Worm (Caenorhabditis elegans) whole organism, young adult: ENCODE measurements around the gene rev-3.

Experiments
- B0336.3 ChIP-seq: fragments of 200-800 bp; sonication (Bioruptor generic); IDR thresholded peaks from 2 replicates; pipeline ENCODE4 v1.3.6; 2022; ENCODE audit warnings: missing genetic modification characterization, missing compliant biosample characterization
- C06A6.2 ChIP-seq: fragments of 200-800 bp; sonication (Bioruptor generic); conservative IDR thresholded peaks from 2 replicates; pipeline ENCODE4 v1.3.6; 2022; ENCODE audit warnings: missing genetic modification characterization, missing compliant biosample characterization
- C17E4.6 ChIP-seq: fragments of 200-800 bp; sonication (Bioruptor generic); IDR thresholded peaks from 2 replicates; pipeline ENCODE4 v1.3.6; 2022; ENCODE audit warnings: missing genetic modification reagents, missing genetic modification characterization, missing compliant biosample characterization
- F22D6.2 ChIP-seq: sonication (generic microtip); optimal IDR thresholded peaks from 2 replicates; lab custom pipeline; 2016; ENCODE audit warnings: mild to moderate bottlenecking, missing genetic modification characterization, missing compliant biosample characterization
- F23B12.7 ChIP-seq: sonication (generic microtip); optimal IDR thresholded peaks from 2 replicates; lab custom pipeline; 2017; ENCODE audit warnings: missing genetic modification characterization, mild to moderate bottlenecking, missing compliant biosample characterization, antibody characterized with exemption, moderate library complexity; ENCODE audit not compliant: insufficient read depth
- F49E8.2 ChIP-seq: sonication (generic microtip); optimal IDR thresholded peaks from 3 replicates; lab custom pipeline; 2017; ENCODE audit warnings: missing genetic modification characterization, mild to moderate bottlenecking, missing compliant biosample characterization, antibody characterized with exemption, moderate library complexity; ENCODE audit not compliant: insufficient read depth
- F57C9.4 ChIP-seq: sonication (generic microtip); optimal IDR thresholded peaks from 2 replicates; lab custom pipeline; 2017; ENCODE audit warnings: mild to moderate bottlenecking, missing genetic modification characterization, missing compliant biosample characterization
- T07F8.4 ChIP-seq: sonication (generic microtip); optimal IDR thresholded peaks from 2 replicates; lab custom pipeline; 2016; ENCODE audit warnings: mild to moderate bottlenecking, missing genetic modification characterization, moderate library complexity, missing compliant biosample characterization
- Y53F4B.3 ChIP-seq: fragments of 200-800 bp; sonication (Bioruptor generic); IDR thresholded peaks from 2 replicates; pipeline ENCODE4 v1.3.6; 2022; ENCODE audit warnings: missing genetic modification reagents, missing genetic modification characterization, missing compliant biosample characterization
- Y56A3A.18 ChIP-seq: fragments of 200-800 bp; sonication (Bioruptor generic); IDR thresholded peaks from 2 replicates; pipeline ENCODE4 v1.3.6; 2022; ENCODE audit warnings: missing genetic modification reagents, missing genetic modification characterization, missing compliant biosample characterization
- Y95B8A.8 ChIP-seq: fragments of 200-800 bp; sonication (Bioruptor generic); IDR thresholded peaks from 2 replicates; pipeline ENCODE4 v1.3.6; 2022; ENCODE audit warnings: missing genetic modification reagents, missing genetic modification characterization, missing compliant biosample characterization
- ZK185.1 ChIP-seq: sonication (generic microtip); optimal IDR thresholded peaks from 2 replicates; lab custom pipeline; 2016; ENCODE audit warnings: mild to moderate bottlenecking, missing genetic modification characterization, missing compliant biosample characterization; ENCODE audit not compliant: poor library complexity, severe bottlenecking
- ama-1 ChIP-seq, 3 experiments: fragments of 150-350 bp in 1 of 3; sonication (generic microtip) in 2 of 3; optimal IDR thresholded peaks; 2 replicates each; lab custom pipeline; 2014 to 2018; ENCODE audit warnings: missing biosample characterization in 2 of 3, missing genetic modification characterization in 2 of 3, missing genetic modification reagents in 2 of 3
- aptf-3 ChIP-seq: fragments of 200-800 bp; sonication (Bioruptor generic); IDR thresholded peaks from 2 replicates; pipeline ENCODE4 v1.3.6; 2022; ENCODE audit warnings: missing genetic modification characterization, missing compliant biosample characterization
- atf-7 ChIP-seq: sonication (generic microtip); optimal IDR thresholded peaks from 2 replicates; lab custom pipeline; 2017; ENCODE audit warnings: mild to moderate bottlenecking, missing genetic modification characterization, missing compliant biosample characterization
- athp-1 ChIP-seq: sonication (generic microtip); optimal IDR thresholded peaks from 2 replicates; lab custom pipeline; 2017; ENCODE audit warnings: mild to moderate bottlenecking, missing genetic modification characterization, missing compliant biosample characterization
- attf-3 ChIP-seq: fragments of 200-800 bp; sonication (Bioruptor generic); conservative IDR thresholded peaks from 2 replicates; pipeline ENCODE4 v1.3.6; 2022; ENCODE audit warnings: missing genetic modification reagents, missing genetic modification characterization, missing compliant biosample characterization
- ceh-40 ChIP-seq: fragments of 200-800 bp; sonication (Bioruptor generic); IDR thresholded peaks from 2 replicates; pipeline ENCODE4 v1.3.6; 2022; ENCODE audit warnings: missing genetic modification characterization, missing compliant biosample characterization
- ceh-58 ChIP-seq: fragments of 200-800 bp; sonication (Bioruptor generic); IDR thresholded peaks from 2 replicates; pipeline ENCODE4 v1.3.6; 2022; ENCODE audit warnings: missing genetic modification characterization, missing compliant biosample characterization
- dox-1 ChIP-seq: fragments of 200-800 bp; sonication (Bioruptor generic); IDR thresholded peaks from 2 replicates; pipeline ENCODE4 v1.3.6; 2022; ENCODE audit warnings: missing genetic modification reagents, missing genetic modification characterization, missing compliant biosample characterization
- egl-18 ChIP-seq: fragments of 200-800 bp; sonication (Bioruptor generic); IDR thresholded peaks from 2 replicates; pipeline ENCODE4 v1.3.6; 2022; ENCODE audit warnings: missing genetic modification reagents, missing genetic modification characterization, missing compliant biosample characterization
- him-1 ChIP-seq: sonication (generic microtip); optimal IDR thresholded peaks from 2 replicates; lab custom pipeline; 2016; ENCODE audit warnings: missing genotype, missing genetic modification reagents, missing genetic modification characterization, missing compliant biosample characterization
- hlh-12 ChIP-seq: sonication (generic microtip); optimal IDR thresholded peaks from 2 replicates; lab custom pipeline; 2016; ENCODE audit warnings: missing genetic modification characterization, missing compliant biosample characterization
- hlh-26 ChIP-seq: fragments of 200-800 bp; sonication (Bioruptor generic); conservative IDR thresholded peaks from 2 replicates; pipeline ENCODE4 v1.3.6; 2022; ENCODE audit warnings: missing genetic modification reagents, missing genetic modification characterization, missing compliant biosample characterization
- hmg-20 ChIP-seq: fragments of 200-800 bp; sonication (Bioruptor generic); IDR thresholded peaks from 2 replicates; pipeline ENCODE4 v1.3.6; 2022; ENCODE audit warnings: missing genetic modification reagents, missing genetic modification characterization, missing compliant biosample characterization
- hrde-1 ChIP-seq: sonication (generic microtip); optimal IDR thresholded peaks from 2 replicates; lab custom pipeline; 2016; ENCODE audit warnings: missing genetic modification characterization, mild to moderate bottlenecking, missing compliant biosample characterization, moderate library complexity, missing genotype, missing genetic modification reagents, borderline replicate concordance
- lin-26 ChIP-seq: fragments of 200-800 bp; sonication (Bioruptor generic); IDR thresholded peaks from 2 replicates; pipeline ENCODE4 v1.3.6; 2022; ENCODE audit warnings: missing genetic modification reagents, missing genetic modification characterization, missing compliant biosample characterization
- lsl-1 ChIP-seq: fragments of 200-800 bp; sonication (Bioruptor generic); optimal IDR thresholded peaks from 2 replicates; lab custom pipeline; 2018; ENCODE audit warnings: mild to moderate bottlenecking, missing genetic modification characterization, moderate library complexity, missing compliant biosample characterization
- lsy-27 ChIP-seq: sonication (generic microtip); optimal IDR thresholded peaks from 2 replicates; lab custom pipeline; 2017; ENCODE audit warnings: missing genetic modification characterization, mild to moderate bottlenecking, missing compliant biosample characterization, antibody characterized with exemption, missing genotype, borderline replicate concordance; ENCODE audit not compliant: insufficient read depth
- madf-10 ChIP-seq: sonication (generic microtip); optimal IDR thresholded peaks from 2 replicates; lab custom pipeline; 2016; ENCODE audit warnings: mild to moderate bottlenecking, missing genetic modification characterization, missing compliant biosample characterization
- madf-6 ChIP-seq: fragments of 200-800 bp; sonication (Bioruptor generic); IDR thresholded peaks from 2 replicates; pipeline ENCODE4 v1.3.6; 2022; ENCODE audit warnings: missing genetic modification reagents, missing genetic modification characterization, missing compliant biosample characterization
- nfya-2 ChIP-seq: fragments of 200-800 bp; sonication (Bioruptor generic); IDR thresholded peaks from 2 replicates; pipeline ENCODE4 v1.3.6; 2022; ENCODE audit warnings: missing genetic modification reagents, missing genetic modification characterization, missing compliant biosample characterization
- nhr-27 ChIP-seq: fragments of 200-800 bp; sonication (Bioruptor generic); optimal IDR thresholded peaks from 2 replicates; lab custom pipeline; 2018; ENCODE audit warnings: mild to moderate bottlenecking, missing genetic modification characterization, moderate library complexity, missing compliant biosample characterization
- nhr-90 ChIP-seq: sonication (generic microtip); optimal IDR thresholded peaks from 2 replicates; lab custom pipeline; 2016; ENCODE audit warnings: missing genotype, mild to moderate bottlenecking, missing genetic modification characterization, missing compliant biosample characterization
- rcor-1 ChIP-seq: fragments of 200-800 bp; sonication (Bioruptor generic); IDR thresholded peaks from 2 replicates; pipeline ENCODE4 v1.3.6; 2022; ENCODE audit warnings: missing genetic modification reagents, missing genetic modification characterization, missing compliant biosample characterization
- rpc-1 ChIP-seq, 2 experiments: fragments of 150-350 bp in 1 of 2; sonication (generic microtip) in 1 of 2; optimal IDR thresholded peaks; 2 replicates each; lab custom pipeline; 2014 to 2018; ENCODE audit warnings: missing biosample characterization in 1 of 2, missing genetic modification characterization in 1 of 2, missing genetic modification reagents in 1 of 2, missing genotype in 1 of 2
- sea-2 ChIP-seq: fragments of 200-800 bp; sonication (Bioruptor generic); IDR thresholded peaks from 2 replicates; pipeline ENCODE4 v1.3.6; 2022; ENCODE audit warnings: missing genetic modification characterization, missing compliant biosample characterization
- snpc-3.4 ChIP-seq: sonication (generic microtip); optimal IDR thresholded peaks from 2 replicates; lab custom pipeline; 2017; ENCODE audit warnings: missing genetic modification characterization, mild to moderate bottlenecking, missing compliant biosample characterization, antibody characterized with exemption, moderate library complexity, missing genotype, missing genetic modification reagents
- unc-62 ChIP-seq: fragments of 150-350 bp; optimal IDR thresholded peaks from 2 replicates; lab custom pipeline; 2014; ENCODE audit warnings: missing biosample characterization, missing genetic modification reagents, missing genetic modification characterization
- ztf-18 ChIP-seq: sonication (generic microtip); optimal IDR thresholded peaks from 2 replicates; lab custom pipeline; 2016; ENCODE audit warnings: missing genotype, mild to moderate bottlenecking, missing genetic modification characterization, missing compliant biosample characterization
- ztf-25 ChIP-seq: fragments of 200-800 bp; sonication (Bioruptor generic); IDR thresholded peaks from 2 replicates; pipeline ENCODE4 v1.3.6; 2022; ENCODE audit warnings: missing genetic modification reagents, missing genetic modification characterization, missing compliant biosample characterization
- ztf-26 ChIP-seq: sonication (generic microtip); optimal IDR thresholded peaks from 2 replicates; lab custom pipeline; 2017; ENCODE audit warnings: missing genetic modification characterization, missing compliant biosample characterization
- ztf-6 ChIP-seq: fragments of 200-800 bp; sonication (Bioruptor generic); IDR thresholded peaks from 2 replicates; pipeline ENCODE4 v1.3.6; 2022; ENCODE audit warnings: missing genetic modification reagents, missing genetic modification characterization, missing compliant biosample characterization

rev-3 gene

DNA sequence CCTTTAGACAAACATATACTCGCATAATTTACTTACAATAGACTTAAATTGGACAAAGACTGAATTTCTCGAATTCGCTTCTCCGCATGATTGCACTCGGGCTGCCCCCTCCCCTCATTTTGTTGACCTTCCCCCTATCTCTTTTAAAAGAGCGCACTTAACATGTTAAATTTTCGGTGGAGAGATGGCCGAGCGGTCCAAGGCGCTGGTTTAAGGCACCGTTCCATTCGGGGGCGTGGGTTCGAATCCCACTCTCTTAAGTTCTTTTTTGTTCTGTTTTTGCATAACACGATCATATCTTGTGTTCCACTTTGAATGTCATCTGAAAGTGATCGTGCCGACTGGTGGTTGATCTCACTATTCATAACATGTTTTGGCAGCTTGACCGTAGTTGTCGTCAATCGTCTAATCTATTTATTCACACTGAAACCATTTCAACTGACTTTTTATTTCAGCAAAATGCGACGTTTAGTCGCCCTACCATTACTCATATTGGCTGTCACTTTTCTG lies 20.7 kb downstream of the rev-3 start, which contains the start of gene cutl-23 (continued):
- TF ChIP-seq hmg-20, result no peak

DNA sequence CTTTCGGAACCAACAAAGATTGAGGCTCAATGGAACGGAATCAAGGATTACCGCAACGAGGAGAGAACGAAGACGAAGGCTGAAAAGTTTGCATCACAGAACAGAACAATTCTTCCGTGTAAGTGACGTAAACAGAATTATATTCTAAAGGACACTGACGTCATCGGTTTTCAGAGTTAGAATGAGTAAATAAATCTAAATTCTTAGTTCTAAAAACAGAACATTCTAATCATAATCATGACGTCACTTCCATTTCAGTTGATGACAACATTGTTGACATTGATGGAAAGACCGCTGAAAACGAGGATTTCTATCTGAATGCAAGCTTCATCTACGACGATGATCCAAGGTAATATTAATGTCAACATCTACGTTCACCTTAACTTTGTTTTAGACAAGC lies 26.5 kb downstream of the rev-3 start:
- TF ChIP-seq unc-62 (GFP tag; lab: Kevin White, UChicago), result no peak
- no peak for TF ChIP-seq Y53F4B.3 (GFP tag; lab: Robert Waterston, UW)
- no peak for TF ChIP-seq ama-1 (optimal IDR thresholded peaks at IDR 0.05; lab: Kevin White, UChicago)
- TF ChIP-seq ama-1 (GFP tag; optimal IDR thresholded peaks at IDR 0.05; lab: Kevin White, UChicago), result peak in 1 of 2 experiments; percentile 13
- no peak for TF ChIP-seq dox-1
- no peak for TF ChIP-seq nhr-90 (tag; lab: Kevin White, UChicago)
- no peak for TF ChIP-seq C06A6.2 (GFP tag; lab: Robert Waterston, UW)
- TF ChIP-seq F23B12.7 (tag; lab: Kevin White, UChicago), result no peak
- TF ChIP-seq egl-18 (GFP tag; lab: Robert Waterston, UW), result no peak
- no peak for TF ChIP-seq C17E4.6 (GFP tag; lab: Robert Waterston, UW)
- no peak for TF ChIP-seq F57C9.4 (tag; lab: Kevin White, UChicago)
- TF ChIP-seq atf-7, result peak; percentile 43

ce11 chrIII:5761886-5762285 lies 28.6 kb downstream of the rev-3 start:
- 0 out of 2 replicates have a peak, but pooled peaks have one; percentile 24 for TF ChIP-seq attf-3 (GFP tag; lab: Robert Waterston, UW)
- TF ChIP-seq him-1 (tag; lab: Kevin White, UChicago), result peak; percentile 78
- no peak for TF ChIP-seq F22D6.2 (tag; lab: Kevin White, UChicago)
- 0 out of 2 replicates have a peak, but pooled peaks have one; percentile 49 for TF ChIP-seq B0336.3 (GFP tag; lab: Robert Waterston, UW)
- TF ChIP-seq rcor-1 (GFP tag; lab: Robert Waterston, UW), result 0 out of 2 replicates have a peak, but pooled peaks have one; percentile 19
- TF ChIP-seq ZK185.1 (tag; lab: Kevin White, UChicago), result peak; percentile 52
- no peak for TF ChIP-seq hlh-12 (tag; lab: Kevin White, UChicago)
- TF ChIP-seq ztf-25 (GFP tag; lab: Robert Waterston, UW), result peak; percentile 85; the same call in 1 of the 2 replicates
- no peak for TF ChIP-seq ceh-58 (GFP tag; lab: Robert Waterston, UW)
- peak; percentile 64 for TF ChIP-seq snpc-3.4 (tag; lab: Kevin White, UChicago)
- no peak for TF ChIP-seq ztf-6
- TF ChIP-seq F49E8.2, result peak; percentile 65
- peak; percentile 77 for TF ChIP-seq rpc-1 (optimal IDR thresholded peaks at IDR 0.05; lab: Kevin White, UChicago)
- peak; percentile 87 for TF ChIP-seq rpc-1 (tag; optimal IDR thresholded peaks at IDR 0.05; lab: Kevin White, UChicago)
- TF ChIP-seq F57C9.4 (tag; lab: Kevin White, UChicago), result no peak
- peak; percentile 51 for TF ChIP-seq lsl-1 (GFP tag; lab: Kevin White, UChicago)
- no peak for TF ChIP-seq hlh-26 (GFP tag; lab: Robert Waterston, UW)
- TF ChIP-seq ztf-18, result peak; percentile 70
- TF ChIP-seq dox-1, result peak; percentile 55
- TF ChIP-seq nhr-27 (tag; lab: Kevin White, UChicago), result no peak
- no peak for TF ChIP-seq nfya-2 (GFP tag; lab: Robert Waterston, UW)
- peak; percentile 21 for TF ChIP-seq hrde-1
- TF ChIP-seq madf-10, result peak; percentile 48
- no peak for TF ChIP-seq ztf-26 (tag; lab: Kevin White, UChicago)
- peak; percentile 51 for TF ChIP-seq T07F8.4 (tag; lab: Kevin White, UChicago)
- 0 out of 2 replicates have a peak, but pooled peaks have one; percentile 44 for TF ChIP-seq Y56A3A.18 (GFP tag; lab: Robert Waterston, UW)
- TF ChIP-seq nhr-90 (tag; lab: Kevin White, UChicago), result peak; percentile 50
- TF ChIP-seq C06A6.2 (GFP tag; lab: Robert Waterston, UW), result no peak; the same call in 1 of the 2 replicates
- TF ChIP-seq Y95B8A.8, result 0 out of 2 replicates have a peak, but pooled peaks have one; percentile 21
- TF ChIP-seq lsy-27 (tag; lab: Kevin White, UChicago), result no peak
- TF ChIP-seq aptf-3 (GFP tag; lab: Robert Waterston, UW), result 0 out of 2 replicates have a peak, but pooled peaks have one; percentile 14
- no peak for TF ChIP-seq sea-2 (GFP tag; lab: Robert Waterston, UW)
- peak; percentile 61 for TF ChIP-seq madf-6 (GFP tag; lab: Robert Waterston, UW)
- peak; percentile 92 for TF ChIP-seq lin-26 (GFP tag; lab: Robert Waterston, UW)
- peak; percentile 39 for TF ChIP-seq athp-1
- 0 out of 2 replicates have a peak, but pooled peaks have one; percentile 50 for TF ChIP-seq ceh-40
